Worm (Caenorhabditis elegans): ENCODE data around the gene irld-49.

Gene irld-49

DNA sequence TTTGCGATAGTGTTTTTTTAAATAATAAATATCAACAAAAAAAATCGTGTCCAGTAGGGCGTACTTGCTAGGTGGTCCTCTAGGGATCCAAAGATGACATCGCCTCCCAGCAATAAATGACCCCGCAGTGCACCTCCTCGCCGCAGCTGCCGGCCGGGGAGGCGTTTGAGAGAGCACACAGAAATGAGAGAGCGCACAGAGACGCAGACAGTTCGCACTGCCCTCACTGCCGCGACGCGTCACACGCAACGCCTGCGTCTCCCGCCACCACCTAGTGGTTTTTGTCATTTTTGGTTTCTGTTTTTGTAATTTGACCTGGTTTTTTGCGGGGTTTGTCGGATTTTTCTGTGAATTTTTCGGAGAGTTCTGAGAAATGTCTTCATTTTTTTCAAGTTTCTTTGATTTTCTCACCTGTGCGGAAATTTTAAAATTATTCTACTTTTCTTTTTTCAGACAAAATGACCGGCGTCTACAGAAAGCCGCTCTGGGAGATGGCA lies 43.9 kb downstream of the irld-49 start, which contains the start of gene lido-7 (continued):
- no peak for TF ChIP-seq T23F11.4 (GFP tag; optimal IDR thresholded peaks at IDR 0.05)
- TF ChIP-seq sox-4 (tag; optimal IDR thresholded peaks at IDR 0.05) = no peak
- TF ChIP-seq ceh-14 (tag; optimal IDR thresholded peaks at IDR 0.05) = no peak
- TF ChIP-seq ztf-16 (tag; optimal IDR thresholded peaks at IDR 0.05) = no peak
- TF ChIP-seq ttx-3 (tag; optimal IDR thresholded peaks at IDR 0.05) = no peak
- peak; percentile 50 for TF ChIP-seq ceh-34 (tag; optimal IDR thresholded peaks at IDR 0.05)
- TF ChIP-seq ref-2 (tag; optimal IDR thresholded peaks at IDR 0.05) = peak; percentile 31
- TF ChIP-seq dve-1 (tag; optimal IDR thresholded peaks at IDR 0.05) = no peak
- no peak for TF ChIP-seq nhr-11 (tag; optimal IDR thresholded peaks at IDR 0.05)
- TF ChIP-seq elt-4 (tag; optimal IDR thresholded peaks at IDR 0.05) = no peak
- TF ChIP-seq tbx-2 (tag; optimal IDR thresholded peaks at IDR 0.05) = peak; percentile 49
- TF ChIP-seq ceh-18 (tag; optimal IDR thresholded peaks at IDR 0.05) = peak; percentile 2
- no peak for TF ChIP-seq eyg-1 (tag; optimal IDR thresholded peaks at IDR 0.05)
- TF ChIP-seq nhr-232 (tag; optimal IDR thresholded peaks at IDR 0.05) = no peak
- no peak for TF ChIP-seq pha-4 (tag; optimal IDR thresholded peaks at IDR 0.05)
- peak; percentile 14 for TF ChIP-seq hlh-8 (tag; optimal IDR thresholded peaks at IDR 0.05)
- no peak for TF ChIP-seq sox-2 (GFP tag; IDR thresholded peaks at IDR 0.05)
- peak; percentile 36 for TF ChIP-seq hlh-30 (tag; optimal IDR thresholded peaks at IDR 0.05; ENCODE audit: insufficient read depth)
- TF ChIP-seq hlh-13 (GFP tag; optimal IDR thresholded peaks at IDR 0.05) = no peak
- TF ChIP-seq ceh-48 (tag; optimal IDR thresholded peaks at IDR 0.05) = no peak
- TF ChIP-seq madf-2 (tag; optimal IDR thresholded peaks at IDR 0.05) = no peak
- TF ChIP-seq gmeb-2 (tag; optimal IDR thresholded peaks at IDR 0.05) = no peak
- TF ChIP-seq C08G9.2 (tag; optimal IDR thresholded peaks at IDR 0.05) = no peak
- no peak for TF ChIP-seq fkh-6 (tag; optimal IDR thresholded peaks at IDR 0.05)
- TF ChIP-seq rnt-1 (tag; optimal IDR thresholded peaks at IDR 0.05) = peak; percentile 24
- no peak for TF ChIP-seq ceh-9 (tag; optimal IDR thresholded peaks at IDR 0.05)
- no peak for TF ChIP-seq unc-42 (tag; optimal IDR thresholded peaks at IDR 0.05)
- no peak for TF ChIP-seq ceh-22 (tag; optimal IDR thresholded peaks at IDR 0.05)
- TF ChIP-seq zip-5 (tag; optimal IDR thresholded peaks at IDR 0.05) = no peak

DNA sequence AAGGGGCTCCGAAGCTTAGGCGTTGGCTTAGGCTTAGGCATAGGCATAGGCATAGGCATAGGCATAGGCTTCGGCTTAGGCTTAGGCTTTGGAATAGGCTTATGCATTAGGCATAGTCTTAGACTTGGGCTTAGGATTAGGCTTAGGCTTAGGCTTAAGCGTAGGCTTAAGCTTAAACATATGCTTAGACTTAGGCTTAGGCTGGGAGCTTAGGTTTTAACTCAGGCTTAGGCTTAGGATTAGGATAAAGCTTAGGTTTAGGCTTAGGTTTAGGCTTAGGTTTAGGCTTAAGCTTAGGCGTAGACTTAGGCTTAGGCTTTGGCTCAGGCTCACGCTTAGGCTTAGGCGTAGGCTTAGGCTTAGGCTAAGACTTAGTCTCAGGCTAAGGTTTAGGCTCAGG lies 46.1 kb downstream of the irld-49 start:
- TF ChIP-seq eyg-1 (tag; optimal IDR thresholded peaks at IDR 0.05) (no peak), sdc-2 (tag; optimal IDR thresholded peaks at IDR 0.05) (no peak), ceh-19 (GFP tag; optimal IDR thresholded peaks at IDR 0.05) (no peak), ama-1 (optimal IDR thresholded peaks at IDR 0.05) (no peak), nhr-232 (tag; optimal IDR thresholded peaks at IDR 0.05) (no peak), pat-9 (tag; optimal IDR thresholded peaks at IDR 0.05) (no peak), dve-1 (tag; optimal IDR thresholded peaks at IDR 0.05) (peak; percentile 92)

DNA sequence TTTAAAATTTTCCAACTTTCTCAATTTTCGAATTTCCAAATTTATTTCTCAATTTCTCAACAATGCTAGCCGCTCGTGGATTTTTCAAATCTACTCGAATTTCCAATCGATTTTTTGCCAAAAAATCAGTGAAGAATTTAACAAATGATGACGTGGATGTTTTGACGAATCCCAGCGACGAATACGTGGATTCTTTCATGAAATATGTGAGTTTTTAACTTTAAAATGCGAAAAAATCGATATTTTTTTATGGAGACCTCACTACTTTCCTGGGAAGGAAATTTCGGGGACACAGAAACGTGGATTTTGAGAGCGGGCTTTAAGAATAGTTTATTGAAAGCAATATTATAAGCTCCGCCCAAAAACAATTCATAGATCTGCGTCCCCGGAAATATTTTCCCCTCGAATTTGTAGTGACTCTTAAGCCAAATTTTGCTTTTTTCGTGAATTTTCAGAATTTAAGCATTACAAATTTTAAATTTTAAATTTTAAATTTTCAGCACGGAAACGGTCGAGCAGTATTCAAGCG lies 47.6 kb downstream of the irld-49 start, which contains the start of gene K08A2.2:
TSS of gene K08A2.2 (plus strand) at position 51 of the 529 bp plus-strand sequence.
- no peak for TF ChIP-seq nhr-232 (tag; optimal IDR thresholded peaks at IDR 0.05)
- peak; percentile 2 for TF ChIP-seq ets-4 (tag; optimal IDR thresholded peaks at IDR 0.05)
- TF ChIP-seq ama-1 (optimal IDR thresholded peaks at IDR 0.05) = no peak
- no peak for TF ChIP-seq madf-2 (tag; optimal IDR thresholded peaks at IDR 0.05)
- no peak for TF ChIP-seq Y22D7AL.16 (tag; optimal IDR thresholded peaks at IDR 0.05)
- TF ChIP-seq C08G9.2 (tag; optimal IDR thresholded peaks at IDR 0.05) = peak; percentile 58
- peak; percentile 49 for TF ChIP-seq tbx-2 (tag; optimal IDR thresholded peaks at IDR 0.05)
- no peak for TF ChIP-seq odd-2 (tag; optimal IDR thresholded peaks at IDR 0.05)
- TF ChIP-seq rnt-1 (tag; optimal IDR thresholded peaks at IDR 0.05) = no peak
- TF ChIP-seq ceh-31 (tag; optimal IDR thresholded peaks at IDR 0.05) = peak; percentile 49
- no peak for TF ChIP-seq ztf-16 (tag; optimal IDR thresholded peaks at IDR 0.05)
- peak; percentile 35 for TF ChIP-seq ref-2 (tag; optimal IDR thresholded peaks at IDR 0.05)
- TF ChIP-seq tbx-7 (tag; optimal IDR thresholded peaks at IDR 0.05) = peak; percentile 50
- TF ChIP-seq pat-9 (tag; optimal IDR thresholded peaks at IDR 0.05) = no peak
- peak; percentile 42 for TF ChIP-seq ceh-2 (tag; optimal IDR thresholded peaks at IDR 0.05)
- peak; percentile 18 for TF ChIP-seq elt-2 (tag; optimal IDR thresholded peaks at IDR 0.05)
- TF ChIP-seq fax-1 (tag; optimal IDR thresholded peaks at IDR 0.05) = peak; percentile 13
- TF ChIP-seq syd-9 (tag; optimal IDR thresholded peaks at IDR 0.05) = no peak
- peak; percentile 4 for TF ChIP-seq zip-5 (tag; optimal IDR thresholded peaks at IDR 0.05)
- TF ChIP-seq elt-4 (tag; optimal IDR thresholded peaks at IDR 0.05) = no peak
